Worm (Caenorhabditis elegans): ENCODE measurements around the gene F16B4.7.

DNA sequence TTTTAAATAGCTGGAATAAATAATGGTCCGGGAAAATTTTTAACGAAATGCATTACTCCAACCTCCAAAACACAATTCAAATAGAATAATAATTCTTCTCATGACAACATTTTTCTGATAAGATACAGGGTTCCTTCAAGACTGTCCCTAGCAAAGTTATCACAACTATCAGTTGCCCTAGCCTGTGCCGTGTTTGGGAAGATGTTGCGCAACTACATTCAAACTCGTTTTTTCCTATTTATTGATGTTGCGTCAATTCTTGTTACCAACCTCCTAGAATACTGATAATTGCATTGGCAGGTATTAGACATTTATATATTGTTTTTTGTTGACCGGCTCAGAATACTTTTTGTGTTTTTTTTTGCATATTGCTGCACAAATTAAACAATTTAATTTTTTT lies 30.4 kb upstream of the F16B4.7 start:
- TF ChIP-seq flt-1 (GFP tag; IDR thresholded peaks at IDR 0.05) (no peak), tab-1 (GFP tag; IDR thresholded peaks at IDR 0.05) (no peak), klf-2 (GFP tag; conservative IDR thresholded peaks at IDR 0.05) (no peak), ztf-23 (GFP tag; IDR thresholded peaks at IDR 0.05) (no peak), T22C8.4 (GFP tag; IDR thresholded peaks at IDR 0.05) (no peak), med-1 (GFP tag; optimal IDR thresholded peaks at IDR 0.05; ENCODE audit: insufficient read depth) (no peak), ztf-29 (GFP tag; IDR thresholded peaks at IDR 0.05) (no peak)
